Worm (Caenorhabditis elegans) whole organism, L4 larva: ENCODE measurements around the gene F22D3.4.

Experiments
- D1046.2 ChIP-seq: fragments of 200-800 bp; sonication (Bioruptor generic); IDR thresholded peaks from 2 replicates; pipeline ENCODE4 v1.3.6; 2022; ENCODE audit warnings: missing genetic modification characterization, missing compliant biosample characterization
- F10B5.3 ChIP-seq: sonication (generic microtip); optimal IDR thresholded peaks from 2 replicates; lab custom pipeline; 2016; ENCODE audit warnings: mild to moderate bottlenecking, missing genetic modification characterization, missing compliant biosample characterization
- F49E8.2 ChIP-seq: sonication (generic microtip); optimal IDR thresholded peaks from 2 replicates; lab custom pipeline; 2016; ENCODE audit warnings: missing compliant biosample characterization, mild to moderate bottlenecking, missing genetic modification characterization, borderline replicate concordance
- R02D3.7 ChIP-seq: fragments of 150-350 bp; sonication (generic microtip); optimal IDR thresholded peaks from 3 replicates; lab custom pipeline; 2014; ENCODE audit warnings: missing biosample characterization, missing genetic modification characterization
- T20F7.1 ChIP-seq: fragments of 200-800 bp; sonication (Bioruptor generic); optimal IDR thresholded peaks from 2 replicates; lab custom pipeline; 2018; ENCODE audit warnings: mild to moderate bottlenecking, missing genetic modification characterization, missing compliant biosample characterization
- Y48G9A.11 ChIP-seq: fragments of 200-800 bp; sonication (Bioruptor generic); IDR thresholded peaks from 2 replicates; pipeline ENCODE4 v1.3.6; 2022; ENCODE audit warnings: missing genetic modification reagents, missing genetic modification characterization, missing compliant biosample characterization
- Y5F2A.4 ChIP-seq: fragments of 200-800 bp; sonication (Bioruptor generic); optimal IDR thresholded peaks from 2 replicates; lab custom pipeline; 2018; ENCODE audit warnings: mild to moderate bottlenecking, missing genetic modification characterization, missing compliant biosample characterization
- ZK546.5 ChIP-seq, 2 experiments: sonication (generic microtip); optimal IDR thresholded peaks; 2 replicates each; lab custom pipeline; 2017; ENCODE audit warnings: missing biosample characterization in 2 of 2, missing genetic modification characterization in 2 of 2
- ama-1 ChIP-seq: fragments of 150-350 bp; optimal IDR thresholded peaks from 2 replicates; lab custom pipeline; 2014; ENCODE audit warnings: inconsistent platforms, mixed read lengths
- arid-1 ChIP-seq: fragments of 200-800 bp; sonication (Bioruptor generic); conservative IDR thresholded peaks from 2 replicates; pipeline ENCODE4 v1.3.6; 2022; ENCODE audit warnings: missing genetic modification reagents, missing genetic modification characterization, missing compliant biosample characterization
- attf-4 ChIP-seq: sonication (generic microtip); optimal IDR thresholded peaks from 3 replicates; lab custom pipeline; 2017; ENCODE audit warnings: missing biosample characterization, missing genetic modification characterization
- ceh-20 ChIP-seq: fragments of 200-800 bp; sonication (Bioruptor generic); IDR thresholded peaks from 2 replicates; pipeline ENCODE4 v1.3.6; 2022; ENCODE audit warnings: missing genetic modification reagents, missing genetic modification characterization, missing compliant biosample characterization
- ceh-28 ChIP-seq: fragments of 150-350 bp; optimal IDR thresholded peaks from 2 replicates; lab custom pipeline; 2014; ENCODE audit warnings: missing biosample characterization, missing genetic modification reagents, missing genetic modification characterization
- ceh-82 ChIP-seq: sonication (generic microtip); optimal IDR thresholded peaks from 2 replicates; lab custom pipeline; 2017; ENCODE audit warnings: missing biosample characterization, missing genetic modification characterization
- daf-16 ChIP-seq, 3 experiments: sonication (generic microtip); optimal IDR thresholded peaks; 2 replicates each; lab custom pipeline; 2016 to 2017; ENCODE audit warnings: missing genetic modification characterization in 3 of 3, missing genetic modification reagents in 3 of 3, mild to moderate bottlenecking in 2 of 3, missing compliant biosample characterization in 2 of 3, missing biosample characterization in 1 of 3, moderate library complexity in 1 of 3
- dmd-6 ChIP-seq: fragments of 200-800 bp; sonication (Bioruptor generic); IDR thresholded peaks from 2 replicates; pipeline ENCODE4 v1.3.6; 2022; ENCODE audit warnings: missing genetic modification reagents, missing genetic modification characterization, missing compliant biosample characterization
- dpl-1 ChIP-seq: fragments of 150-350 bp; optimal IDR thresholded peaks from 2 replicates; lab custom pipeline; 2014; ENCODE audit warnings: missing biosample characterization, missing genetic modification reagents, missing genetic modification characterization
- duxl-1 ChIP-seq: sonication (generic microtip); optimal IDR thresholded peaks from 2 replicates; lab custom pipeline; 2016; ENCODE audit warnings: mild to moderate bottlenecking, missing genetic modification characterization, moderate library complexity, missing compliant biosample characterization; ENCODE audit not compliant: poor library complexity
- hif-1 ChIP-seq, 2 experiments: sonication (generic microtip); optimal IDR thresholded peaks; 2 replicates each; lab custom pipeline; 2016 to 2017; ENCODE audit warnings: missing compliant biosample characterization in 2 of 2, missing genetic modification characterization in 2 of 2, missing genetic modification reagents in 2 of 2, missing genotype in 2 of 2, mild to moderate bottlenecking in 1 of 2
- hlh-11 ChIP-seq: fragments of 200-800 bp; sonication (Bioruptor generic); optimal IDR thresholded peaks from 2 replicates; lab custom pipeline; 2018; ENCODE audit warnings: mild to moderate bottlenecking, missing genetic modification characterization, missing compliant biosample characterization
- hlh-30 ChIP-seq: sonication (generic microtip); optimal IDR thresholded peaks from 2 replicates; lab custom pipeline; 2017; ENCODE audit warnings: antibody characterized with exemption, mild to moderate bottlenecking, missing genetic modification characterization, missing compliant biosample characterization; ENCODE audit not compliant: insufficient read depth
- hmg-1.1 ChIP-seq: fragments of 200-800 bp; sonication (Bioruptor generic); IDR thresholded peaks from 2 replicates; pipeline ENCODE4 v1.3.6; 2022; ENCODE audit warnings: missing genetic modification reagents, missing genetic modification characterization, missing compliant biosample characterization
- lin-38 ChIP-seq: fragments of 200-800 bp; sonication (Bioruptor generic); IDR thresholded peaks from 2 replicates; pipeline ENCODE4 v1.3.6; 2022; ENCODE audit warnings: missing genetic modification reagents, missing genetic modification characterization, missing compliant biosample characterization
- lin-39 ChIP-seq: fragments of 150-350 bp; optimal IDR thresholded peaks from 2 replicates; lab custom pipeline; 2014; ENCODE audit warnings: missing biosample characterization, missing genetic modification reagents, missing genetic modification characterization
- lsy-2 ChIP-seq, 2 experiments: fragments of 150-350 bp in 1 of 2; sonication (generic microtip) in 1 of 2; optimal IDR thresholded peaks; 2 replicates each; lab custom pipeline; 2014 to 2017; ENCODE audit warnings: missing biosample characterization in 2 of 2, missing genetic modification characterization in 2 of 2
- mep-1 ChIP-seq: fragments of 150-350 bp; sonication (generic microtip); optimal IDR thresholded peaks from 3 replicates; lab custom pipeline; 2014; ENCODE audit warnings: missing biosample characterization, missing genetic modification characterization
- mes-2 ChIP-seq: sonication (generic microtip); optimal IDR thresholded peaks from 2 replicates; lab custom pipeline; 2016; ENCODE audit warnings: missing genotype, mild to moderate bottlenecking, missing genetic modification characterization, missing compliant biosample characterization; ENCODE audit not compliant: poor library complexity, severe bottlenecking
- nhr-25 ChIP-seq: sonication (generic microtip); optimal IDR thresholded peaks from 2 replicates; lab custom pipeline; 2017; ENCODE audit warnings: missing genetic modification characterization, mild to moderate bottlenecking, missing compliant biosample characterization, antibody characterized with exemption, moderate library complexity, borderline replicate concordance; ENCODE audit not compliant: insufficient read depth
- nhr-28 ChIP-seq: fragments of 150-350 bp; optimal IDR thresholded peaks from 2 replicates; lab custom pipeline; 2014; ENCODE audit warnings: missing biosample characterization, missing genetic modification characterization
- nhr-77 ChIP-seq: fragments of 150-350 bp; optimal IDR thresholded peaks from 2 replicates; lab custom pipeline; 2014; ENCODE audit warnings: missing biosample characterization, missing genetic modification characterization
- pqm-1 ChIP-seq: sonication (generic microtip); optimal IDR thresholded peaks from 2 replicates; lab custom pipeline; 2017; ENCODE audit warnings: missing biosample characterization, missing genetic modification characterization
- saeg-2 ChIP-seq: fragments of 200-800 bp; sonication (Bioruptor generic); IDR thresholded peaks from 2 replicates; pipeline ENCODE4 v1.3.6; 2022; ENCODE audit warnings: missing genetic modification reagents, missing genetic modification characterization, missing compliant biosample characterization
- sdz-12 ChIP-seq: fragments of 200-800 bp; sonication (Bioruptor generic); optimal IDR thresholded peaks from 2 replicates; lab custom pipeline; 2018; ENCODE audit warnings: mild to moderate bottlenecking, missing genetic modification characterization, missing compliant biosample characterization
- skn-1 ChIP-seq: fragments of 150-350 bp; optimal IDR thresholded peaks from 2 replicates; lab custom pipeline; 2014; ENCODE audit warnings: missing biosample characterization, missing genetic modification characterization
- snpc-1.2 ChIP-seq: fragments of 200-800 bp; sonication (Bioruptor generic); IDR thresholded peaks from 2 replicates; pipeline ENCODE4 v1.3.6; 2022; ENCODE audit warnings: missing genetic modification reagents, missing genetic modification characterization, missing compliant biosample characterization
- unc-62 ChIP-seq, 3 experiments: fragments of 150-350 bp in 1 of 3; sonication (generic microtip); optimal IDR thresholded peaks in 2 of 3; peaks in 1 of 3; 1 replicate in 1 of 3; 2 replicates in 2 of 3; lab custom pipeline; 2014 to 2017; ENCODE audit warnings: missing biosample characterization in 3 of 3, missing genetic modification characterization in 3 of 3, missing genetic modification reagents in 3 of 3, missing genotype in 1 of 3
- zfp-2 ChIP-seq: sonication (generic microtip); optimal IDR thresholded peaks from 2 replicates; lab custom pipeline; 2016; ENCODE audit warnings: mild to moderate bottlenecking, missing genetic modification characterization, missing compliant biosample characterization
- zfp-3 ChIP-seq: fragments of 200-800 bp; sonication (Bioruptor generic); conservative IDR thresholded peaks from 2 replicates; pipeline ENCODE4 v1.3.6; 2022; ENCODE audit warnings: missing genetic modification reagents, missing genetic modification characterization, missing compliant biosample characterization
- zip-2 ChIP-seq: fragments of 150-350 bp; optimal IDR thresholded peaks from 2 replicates; lab custom pipeline; 2014; ENCODE audit warnings: missing biosample characterization, missing genetic modification characterization
- ztf-7 ChIP-seq: fragments of 150-350 bp; optimal IDR thresholded peaks from 2 replicates; lab custom pipeline; 2014; ENCODE audit warnings: missing biosample characterization, missing genetic modification characterization

F22D3.4 gene

ce11 chrII:6975725-6976124 is 48.3 kb upstream of the F22D3.4 start:
- peak; percentile 20 for TF ChIP-seq dpl-1 (GFP tag; lab: Kevin White, UChicago)
- peak; percentile 35 for TF ChIP-seq mes-2 (tag; lab: Kevin White, UChicago)
- no peak for TF ChIP-seq nhr-28 (tag; lab: Kevin White, UChicago)
- peak in 1 of 2 experiments; percentile 62 for TF ChIP-seq lsy-2 (tag; optimal IDR thresholded peaks at IDR 0.05; lab: Kevin White, UChicago)
- TF ChIP-seq, all 104 proteins: peak for 3

- TF ChIP-seq lsy-2 (tag; optimal IDR thresholded peaks at IDR 0.05; lab: Kevin White, UChicago) (peak in 1 of 2 experiments; percentile 76), ceh-28 (tag; lab: Kevin White, UChicago) (no peak), sdz-12 (GFP tag; lab: Kevin White, UChicago) (no peak), hif-1 (tag; optimal IDR thresholded peaks at IDR 0.05; lab: Kevin White, UChicago) (no peak), hlh-30 (tag; lab: Kevin White, UChicago) (peak; percentile 57), Y48G9A.11 (GFP tag; lab: Robert Waterston, UW) (no peak), Y5F2A.4 (GFP tag; lab: Kevin White, UChicago) (no peak), nhr-25 (tag; lab: Kevin White, UChicago) (no peak), F10B5.3 (tag; lab: Kevin White, UChicago) (no peak), snpc-1.2 (GFP tag; lab: Robert Waterston, UW) (no peak), mep-1 (tag; lab: Kevin White, UChicago) (no peak), lin-39 (tag; lab: Kevin White, UChicago) (no peak), zfp-3 (GFP tag; lab: Robert Waterston, UW) (no peak), skn-1 (tag; lab: Kevin White, UChicago) (no peak), mes-2 (tag; lab: Kevin White, UChicago) (peak; percentile 74), ZK546.5 (tag; optimal IDR thresholded peaks at IDR 0.05; lab: Kevin White, UChicago) (no peak), dmd-6 (GFP tag; lab: Robert Waterston, UW) (no peak), F49E8.2 (no peak), T20F7.1 (GFP tag; lab: Kevin White, UChicago) (peak; percentile 65), dpl-1 (GFP tag; lab: Kevin White, UChicago) (peak; percentile 88), arid-1 (no peak), lin-38 (GFP tag; lab: Robert Waterston, UW) (peak; percentile 52), ztf-7 (tag; lab: Kevin White, UChicago) (no peak), R02D3.7 (tag; lab: Kevin White, UChicago) (no peak), pqm-1 (tag; lab: Kevin White, UChicago) (no peak), duxl-1 (tag; lab: Kevin White, UChicago) (no peak), attf-4 (no peak), hmg-1.1 (peak; percentile 43; the same call in 1 of the 2 replicates), D1046.2 (GFP tag; lab: Robert Waterston, UW) (no peak), saeg-2 (no peak), zip-2 (tag; lab: Kevin White, UChicago) (no peak), ceh-20 (GFP tag; lab: Robert Waterston, UW) (no peak), zfp-2 (tag; lab: Kevin White, UChicago) (no peak)
Measured at ce11 chrII:6974011-6974410, 46.6 kb upstream of the F22D3.4 start.

DNA sequence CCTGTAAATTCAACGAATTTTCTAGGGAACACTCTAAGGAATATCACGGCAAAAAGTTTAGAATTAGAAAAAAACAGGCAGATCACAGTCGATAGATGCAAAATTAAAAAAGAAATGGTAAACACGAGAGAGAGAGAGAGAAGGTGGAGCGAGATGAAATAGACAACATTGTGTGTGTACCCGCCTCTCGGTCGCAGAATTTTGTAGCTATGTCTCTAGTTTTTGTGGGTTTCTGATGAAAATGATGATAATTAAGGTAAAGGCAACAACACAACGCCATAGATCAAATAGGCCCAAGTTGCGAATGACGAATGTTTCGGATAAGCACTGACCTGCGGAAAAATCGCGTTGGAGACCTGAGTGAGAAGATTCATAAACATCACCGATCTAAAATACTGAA is 46.1 kb upstream of the F22D3.4 start, which contains the start of gene sod-1:
sod-1 (minus strand) TSS at position 387 of the 400 bp plus-strand sequence.
- TF ChIP-seq ceh-82 (tag; lab: Kevin White, UChicago), result no peak
- peak; percentile 20 for TF ChIP-seq hlh-11
- no peak for TF ChIP-seq nhr-77 (tag; lab: Kevin White, UChicago)
- no peak for TF ChIP-seq daf-16 (GFP tag; optimal IDR thresholded peaks at IDR 0.05; lab: Kevin White, UChicago)
- TF ChIP-seq daf-16 (tag; optimal IDR thresholded peaks at IDR 0.05; lab: Kevin White, UChicago), result peak; percentile 88
- peak in 1 of 2 experiments; percentile 13 for TF ChIP-seq unc-62 (GFP tag; optimal IDR thresholded peaks at IDR 0.05 in 1 of 2; lab: Kevin White, UChicago)
- TF ChIP-seq unc-62 (tag; optimal IDR thresholded peaks at IDR 0.05; lab: Kevin White, UChicago), result no peak
- peak; percentile 2 for TF ChIP-seq ama-1 (lab: Kevin White, UChicago)
- peak; percentile 97 for TF ChIP-seq nhr-28 (tag; lab: Kevin White, UChicago)
- peak; percentile 2 for TF ChIP-seq mes-2 (tag; lab: Kevin White, UChicago)
